Fruit fly (Drosophila melanogaster): ENCODE data around the gene Taf9.

Taf9 gene

DNA sequence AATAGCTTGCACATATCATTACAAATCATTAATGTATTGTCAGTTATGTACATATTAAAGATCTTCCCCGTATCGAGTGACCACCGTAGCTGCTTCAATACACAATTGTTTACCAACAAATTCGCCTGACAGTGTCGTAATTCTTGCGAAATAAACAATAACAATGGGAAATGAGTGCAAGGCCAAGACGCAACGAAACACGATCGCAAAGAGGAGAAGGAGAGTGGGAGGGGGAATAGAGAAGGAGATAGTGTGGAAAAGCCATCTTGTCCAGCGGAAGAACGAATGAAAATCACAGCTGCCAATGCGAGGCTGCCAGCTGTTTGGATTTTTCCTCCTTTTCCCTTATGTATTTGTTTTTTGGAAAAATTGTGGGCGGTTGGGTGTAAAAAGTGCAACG is 43.3 kb downstream of the Taf9 start:
- no peak for TF ChIP-seq crc (GFP tag; optimal IDR thresholded peaks at IDR 0.05)
- TF ChIP-seq D19A (tag; optimal IDR thresholded peaks at IDR 0.05): no peak
- no peak for TF ChIP-seq sqz (GFP tag; optimal IDR thresholded peaks at IDR 0.05)
- no peak for TF ChIP-seq TFAM (GFP tag; optimal IDR thresholded peaks at IDR 0.05)
- TF ChIP-seq Nf-YC (tag; optimal IDR thresholded peaks at IDR 0.05): no peak
- TF ChIP-seq jigr1 (GFP tag; IDR thresholded peaks at IDR 0.05): no peak
- no peak for TF ChIP-seq Myb (GFP tag; optimal IDR thresholded peaks at IDR 0.05)
- TF ChIP-seq CG10565 (GFP tag; optimal IDR thresholded peaks at IDR 0.05): no peak
- no peak for TF ChIP-seq zfh1 (GFP tag; IDR thresholded peaks at IDR 0.05)
- no peak for TF ChIP-seq NC2β (GFP tag; optimal IDR thresholded peaks at IDR 0.05)
- no peak for TF ChIP-seq slbo (GFP tag; IDR thresholded peaks at IDR 0.05)
- TF ChIP-seq CG10366 (GFP tag; IDR thresholded peaks at IDR 0.05): no peak
- TF ChIP-seq sens (GFP tag): peak; percentile 55
- no peak for TF ChIP-seq dysf (GFP tag; IDR thresholded peaks at IDR 0.05)
- TF ChIP-seq oc (tag; optimal IDR thresholded peaks at IDR 0.05): no peak
- no peak for TF ChIP-seq CG15696 (tag; optimal IDR thresholded peaks at IDR 0.05)
- peak; percentile 30 for TF ChIP-seq CG15479 (GFP tag; optimal IDR thresholded peaks at IDR 0.05)
- TF ChIP-seq Sin3A (optimal IDR thresholded peaks at IDR 0.05): no peak
- TF ChIP-seq CG2199 (GFP tag; IDR thresholded peaks at IDR 0.05): no peak
- TF ChIP-seq Gug (GFP tag; IDR thresholded peaks at IDR 0.05): no peak
- no peak for TF ChIP-seq CG13287 (GFP tag; IDR thresholded peaks at IDR 0.05; ENCODE audit: partially characterized antibody)
- no peak for TF ChIP-seq H15 (GFP tag; IDR thresholded peaks at IDR 0.05)
- TF ChIP-seq BEAF-32 (GFP tag; optimal IDR thresholded peaks at IDR 0.05): no peak
- TF ChIP-seq stwl (tag; optimal IDR thresholded peaks at IDR 0.05): peak; percentile 20
- TF ChIP-seq CG18619 (GFP tag; optimal IDR thresholded peaks at IDR 0.05): no peak
- 0 out of 4 replicates have a peak, but pooled peaks have one; percentile 62 for TF ChIP-seq chinmo (GFP tag; IDR thresholded peaks at IDR 0.05; ENCODE audit: partially characterized antibody)
- TF ChIP-seq odd (GFP tag; optimal IDR thresholded peaks at IDR 0.05): no peak
- no peak for TF ChIP-seq Ets65A (GFP tag)
- no peak for TF ChIP-seq CG4424 (GFP tag; optimal IDR thresholded peaks at IDR 0.05)
- TF ChIP-seq Stat92E (GFP tag; optimal IDR thresholded peaks at IDR 0.05): no peak
- no peak for TF ChIP-seq CG3995 (GFP tag; optimal IDR thresholded peaks at IDR 0.05)
- no peak for TF ChIP-seq CG4707 (GFP tag; optimal IDR thresholded peaks at IDR 0.05)

DNA sequence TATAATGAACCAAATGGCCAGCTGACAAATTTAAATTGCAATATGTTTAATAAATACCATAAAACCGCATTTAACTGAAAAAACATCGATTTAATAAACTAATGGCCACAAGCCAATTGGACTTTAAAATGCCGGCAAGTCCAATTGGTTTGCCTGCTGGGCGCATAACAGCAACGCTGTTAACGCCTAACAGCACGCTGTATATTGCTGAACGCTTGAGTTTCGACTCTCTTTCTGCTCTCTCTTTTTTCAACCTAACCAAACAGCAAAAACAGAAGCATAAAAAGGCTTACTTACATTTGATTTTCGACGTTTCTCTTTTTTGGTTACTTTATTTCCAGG is 44.1 kb downstream of the Taf9 start:
- TF ChIP-seq insv (GFP tag; optimal IDR thresholded peaks at IDR 0.05) (peak; percentile 78 to 96), Elba2 (GFP tag; optimal IDR thresholded peaks at IDR 0.05) (peak; percentile 48), sens-2 (GFP tag; IDR thresholded peaks at IDR 0.05) (no peak), eve (GFP tag; optimal IDR thresholded peaks at IDR 0.05) (peak in 1 of 2 experiments; percentile 70), CG11560 (tag; IDR thresholded peaks at IDR 0.05) (no peak), CG18476 (GFP tag; optimal IDR thresholded peaks at IDR 0.05) (no peak), cad (GFP tag; optimal IDR thresholded peaks at IDR 0.05) (peak; percentile 29), oc (tag; optimal IDR thresholded peaks at IDR 0.05) (no peak), CG17186 (GFP tag; optimal IDR thresholded peaks at IDR 0.05) (peak; percentile 98), CG5180 (GFP tag; optimal IDR thresholded peaks at IDR 0.05) (no peak), row (GFP tag; IDR thresholded peaks at IDR 0.05) (no peak), mirr (GFP tag; optimal IDR thresholded peaks at IDR 0.05) (no peak), bigmax (GFP tag; optimal IDR thresholded peaks at IDR 0.05) (peak; percentile 95), Dll (GFP tag; IDR thresholded peaks at IDR 0.05; ENCODE audit: partially characterized antibody) (no peak)

Measured in whole organism, embryonic.